Worm (Caenorhabditis elegans) whole organism, L3 larva: ENCODE data around the gene knl-1.

Experiments used
- ama-1 ChIP-seq: fragments of 150-350 bp; optimal IDR thresholded peaks from 2 replicates; lab custom pipeline; 2018
- ceh-16 ChIP-seq: sonication (generic microtip); optimal IDR thresholded peaks from 2 replicates; lab custom pipeline; 2017; ENCODE audit warnings: missing biosample characterization, missing genetic modification characterization
- elt-3 ChIP-seq, 3 experiments: fragments of 150-350 bp in 1 of 3; sonication (generic microtip) in 2 of 3; optimal IDR thresholded peaks; 2 replicates in 2 of 3; 4 replicates in 1 of 3; lab custom pipeline; 2014 to 2017; ENCODE audit warnings: missing biosample characterization in 3 of 3, missing genetic modification characterization in 3 of 3
- mdl-1 ChIP-seq: fragments of 150-350 bp; optimal IDR thresholded peaks from 2 replicates; lab custom pipeline; 2014; ENCODE audit warnings: missing biosample characterization, missing genetic modification characterization
- nhr-76 ChIP-seq: fragments of 150-350 bp; sonication (generic microtip); optimal IDR thresholded peaks from 5 replicates; lab custom pipeline; 2014; ENCODE audit warnings: missing biosample characterization, missing genetic modification characterization
- nhr-77 ChIP-seq: fragments of 150-350 bp; optimal IDR thresholded peaks from 2 replicates; lab custom pipeline; 2014; ENCODE audit warnings: missing biosample characterization, missing genetic modification characterization
- pha-4 ChIP-seq: fragments of 150-350 bp; optimal IDR thresholded peaks from 2 replicates; lab custom pipeline; 2014; ENCODE audit warnings: missing biosample characterization, missing genetic modification reagents, missing genetic modification characterization
- skn-1 ChIP-seq: fragments of 150-350 bp; optimal IDR thresholded peaks from 2 replicates; lab custom pipeline; 2014; ENCODE audit warnings: missing biosample characterization, missing genetic modification characterization
- snpc-4 ChIP-seq: fragments of 150-350 bp; optimal IDR thresholded peaks from 2 replicates; lab custom pipeline; 2014; ENCODE audit warnings: missing biosample characterization, missing genetic modification characterization
- tbx-2 ChIP-seq: sonication (generic microtip); optimal IDR thresholded peaks from 2 replicates; lab custom pipeline; 2016; ENCODE audit warnings: mild to moderate bottlenecking, missing genetic modification characterization, missing compliant biosample characterization
- unc-62 ChIP-seq: fragments of 150-350 bp; sonication (generic microtip); optimal IDR thresholded peaks from 4 replicates; lab custom pipeline; 2014; ENCODE audit warnings: missing biosample characterization, missing genetic modification reagents, missing genetic modification characterization
- zag-1 ChIP-seq: fragments of 150-350 bp; optimal IDR thresholded peaks from 2 replicates; lab custom pipeline; 2014; ENCODE audit warnings: missing biosample characterization, missing genetic modification characterization

- TF ChIP-seq zag-1 (tag; lab: Kevin White, UChicago) (no peak), nhr-76 (no peak), skn-1 (tag; lab: Kevin White, UChicago) (no peak), elt-3 (tag; optimal IDR thresholded peaks at IDR 0.05; lab: Kevin White, UChicago) (no peak), mdl-1 (tag; lab: Kevin White, UChicago) (no peak), tbx-2 (tag; lab: Kevin White, UChicago) (no peak), ceh-16 (no peak), pha-4 (no peak), unc-62 (GFP tag; lab: Kevin White, UChicago) (no peak), snpc-4 (tag; lab: Kevin White, UChicago) (peak; percentile 43), ama-1 (lab: Kevin White, UChicago) (no peak), nhr-77 (tag; lab: Kevin White, UChicago) (no peak)
These were observed 48.7 kb upstream of the knl-1 start for ce11 chrIII:8201760-8202159.
